Fruit fly (Drosophila melanogaster) whole organism, embryonic: Measurements from ENCODE around the gene CG9674.

ENCODE experiments used
- Awh ChIP-seq: fragments of 200-800 bp; sonication (Bioruptor generic); IDR thresholded peaks from 2 replicates; pipeline ENCODE4, ENCODE4 v1.3.6; 2022; ENCODE audit warnings: missing biosample characterization, missing genetic modification characterization
- CG10274 ChIP-seq: fragments of 200-800 bp; sonication (Bioruptor generic); optimal IDR thresholded peaks from 3 replicates; lab custom pipeline; 2017; ENCODE audit warnings: missing biosample characterization, mild to moderate bottlenecking, missing genetic modification characterization
- CG10366 ChIP-seq: fragments of 200-800 bp; sonication (Bioruptor generic); IDR thresholded peaks from 2 replicates; pipeline ENCODE4 v1.3.6; 2022; ENCODE audit warnings: missing biosample characterization, missing genetic modification characterization
- CG10462 ChIP-seq: fragments of 200-800 bp; sonication (Bioruptor generic); optimal IDR thresholded peaks from 2 replicates; lab custom pipeline; 2016; ENCODE audit warnings: missing biosample characterization, missing genetic modification characterization
- CG11093 ChIP-seq: fragments of 200-800 bp; sonication (Bioruptor generic); IDR thresholded peaks from 3 replicates; pipeline ENCODE4 v1.3.6; 2022; ENCODE audit warnings: missing biosample characterization, missing genetic modification characterization
- CG11398 ChIP-seq: fragments of 200-800 bp; sonication (Bioruptor generic); optimal IDR thresholded peaks from 2 replicates; lab custom pipeline; 2016; ENCODE audit warnings: missing biosample characterization, missing genetic modification characterization
- CG11723 ChIP-seq: fragments of 200-800 bp; sonication (Bioruptor generic); optimal IDR thresholded peaks from 2 replicates; lab custom pipeline; 2017; ENCODE audit warnings: missing biosample characterization, mild to moderate bottlenecking, missing genetic modification characterization
- CG12744 ChIP-seq: fragments of 200-800 bp; sonication (Bioruptor generic); optimal IDR thresholded peaks from 2 replicates; lab custom pipeline; 2016; ENCODE audit warnings: missing biosample characterization, missing genetic modification characterization
- CG15073 ChIP-seq: fragments of 200-800 bp; sonication (Bioruptor generic); optimal IDR thresholded peaks from 2 replicates; lab custom pipeline; 2016; ENCODE audit warnings: missing biosample characterization, missing genetic modification characterization
- CG15601 ChIP-seq: fragments of 200-800 bp; sonication (Bioruptor generic); optimal IDR thresholded peaks from 3 replicates; lab custom pipeline; 2019; ENCODE audit warnings: missing biosample characterization, mild to moderate bottlenecking, missing genetic modification characterization, moderate library complexity
- CG1792 ChIP-seq: fragments of 200-800 bp; sonication (Bioruptor generic); optimal IDR thresholded peaks from 2 replicates; lab custom pipeline; 2016; ENCODE audit warnings: missing biosample characterization, missing genetic modification characterization
- CG2678 ChIP-seq: fragments of 200-800 bp; sonication (Bioruptor generic); optimal IDR thresholded peaks from 3 replicates; lab custom pipeline; 2019; ENCODE audit warnings: missing biosample characterization, mild to moderate bottlenecking, missing genetic modification characterization, moderate library complexity
- CG34376 ChIP-seq: fragments of 200-800 bp; sonication (Bioruptor generic); optimal IDR thresholded peaks from 2 replicates; lab custom pipeline; 2018; ENCODE audit warnings: missing biosample characterization, mild to moderate bottlenecking, missing genetic modification characterization
- CG5245 ChIP-seq: fragments of 200-800 bp; sonication (Bioruptor generic); optimal IDR thresholded peaks from 3 replicates; lab custom pipeline; 2016; ENCODE audit warnings: missing biosample characterization, missing genetic modification characterization
- CG6791 ChIP-seq: fragments of 200-800 bp; sonication (Bioruptor generic); IDR thresholded peaks from 3 replicates; pipeline ENCODE4 v1.3.6; 2022; ENCODE audit warnings: missing biosample characterization, missing genetic modification characterization; ENCODE audit not compliant: partially characterized antibody
- CG7745 ChIP-seq: fragments of 200-800 bp; sonication (Bioruptor generic); optimal IDR thresholded peaks from 2 replicates; lab custom pipeline; 2018; ENCODE audit warnings: missing biosample characterization, mild to moderate bottlenecking, missing genetic modification characterization, moderate library complexity
- CrebB ChIP-seq: fragments of 200-800 bp; sonication (Bioruptor generic); optimal IDR thresholded peaks from 3 replicates; lab custom pipeline; 2018; ENCODE audit warnings: missing biosample characterization, mild to moderate bottlenecking, missing genetic modification characterization
- Dad ChIP-seq: fragments of 200-800 bp; sonication (Bioruptor generic); optimal IDR thresholded peaks from 3 replicates; lab custom pipeline; 2016; ENCODE audit warnings: missing biosample characterization, missing genetic modification characterization
- Dip2 ChIP-seq: fragments of 200-800 bp; sonication (Bioruptor generic); IDR thresholded peaks from 2 replicates; pipeline ENCODE4 v1.3.6; 2022; ENCODE audit warnings: missing biosample characterization, missing genetic modification characterization
- Dll ChIP-seq: fragments of 200-800 bp; sonication (Bioruptor generic); IDR thresholded peaks from 4 replicates; pipeline ENCODE4 v1.3.6; 2022; ENCODE audit warnings: missing biosample characterization, missing genetic modification characterization; ENCODE audit not compliant: partially characterized antibody
- H2.0 ChIP-seq: fragments of 200-800 bp; sonication (Bioruptor generic); IDR thresholded peaks from 2 replicates; pipeline ENCODE4 v1.3.6; 2022; ENCODE audit warnings: missing biosample characterization, missing genetic modification characterization
- HLH54F ChIP-seq: fragments of 200-800 bp; sonication (Bioruptor generic); optimal IDR thresholded peaks from 3 replicates; lab custom pipeline; 2016; ENCODE audit warnings: missing biosample characterization, missing genetic modification characterization
- Hey ChIP-seq: fragments of 200-800 bp; sonication (Bioruptor generic); optimal IDR thresholded peaks from 3 replicates; lab custom pipeline; 2018; ENCODE audit warnings: missing biosample characterization, mild to moderate bottlenecking, missing genetic modification characterization
- Lhr ChIP-seq: fragments of 200-800 bp; sonication (Bioruptor generic); optimal IDR thresholded peaks from 3 replicates; lab custom pipeline; 2017; ENCODE audit warnings: mild to moderate bottlenecking, missing biosample characterization, missing genetic modification reagents, missing genetic modification characterization
- NFAT ChIP-seq: fragments of 200-800 bp; sonication (Bioruptor generic); IDR thresholded peaks from 2 replicates; pipeline ENCODE4 v1.3.6; 2022; ENCODE audit warnings: missing biosample characterization, missing genetic modification characterization
- Scr ChIP-seq: fragments of 200-800 bp; sonication (Bioruptor generic); IDR thresholded peaks from 2 replicates; pipeline ENCODE4 v1.3.6; 2022; ENCODE audit warnings: missing biosample characterization, missing genetic modification characterization; ENCODE audit not compliant: partially characterized antibody
- Sry-δ ChIP-seq: fragments of 200-800 bp; sonication (Bioruptor generic); optimal IDR thresholded peaks from 2 replicates; lab custom pipeline; 2016; ENCODE audit warnings: missing biosample characterization, missing genetic modification characterization
- Taf1 ChIP-seq: fragments of 200-800 bp; sonication (Bioruptor generic); IDR thresholded peaks from 2 replicates; pipeline ENCODE4 v1.3.6; 2022; ENCODE audit warnings: missing biosample characterization, missing genetic modification characterization
- Tbp ChIP-seq: fragments of >200 bp; optimal IDR thresholded peaks from 2 replicates; lab custom pipeline; 2018; ENCODE audit warnings: missing biosample characterization, missing genetic modification characterization
- Usf ChIP-seq: fragments of 200-800 bp; sonication (Bioruptor generic); optimal IDR thresholded peaks from 2 replicates; lab custom pipeline; 2017; ENCODE audit warnings: missing genotype, missing biosample characterization, missing genetic modification characterization
- Xbp1 ChIP-seq: fragments of 200-800 bp; sonication (Bioruptor generic); optimal IDR thresholded peaks from 3 replicates; lab custom pipeline; 2016; ENCODE audit warnings: missing biosample characterization, mild to moderate bottlenecking, missing genetic modification characterization
- cato ChIP-seq: fragments of 200-800 bp; sonication (Bioruptor generic); optimal IDR thresholded peaks from 2 replicates; lab custom pipeline; 2016; ENCODE audit warnings: missing biosample characterization, missing genetic modification characterization, borderline replicate concordance
- cg ChIP-seq: fragments of 200-800 bp; sonication (Bioruptor generic); optimal IDR thresholded peaks from 3 replicates; lab custom pipeline; 2019; ENCODE audit warnings: missing biosample characterization, mild to moderate bottlenecking, missing genetic modification characterization, moderate library complexity
- crp ChIP-seq, 2 experiments: fragments of 200-800 bp; sonication (Bioruptor generic); optimal IDR thresholded peaks; 2 replicates in 1 of 2; 3 replicates in 1 of 2; lab custom pipeline; 2017; ENCODE audit warnings: missing biosample characterization in 2 of 2, missing genetic modification characterization in 2 of 2, mild to moderate bottlenecking in 1 of 2, moderate library complexity in 1 of 2
- gcm2 ChIP-seq: fragments of 200-800 bp; sonication (Bioruptor generic); optimal IDR thresholded peaks from 2 replicates; lab custom pipeline; 2016; ENCODE audit warnings: missing biosample characterization, missing genetic modification characterization
- ind ChIP-seq: fragments of 200-800 bp; sonication (Bioruptor generic); optimal IDR thresholded peaks from 3 replicates; lab custom pipeline; 2016; ENCODE audit warnings: missing biosample characterization, missing genetic modification characterization
- luna ChIP-seq: fragments of 200-800 bp; sonication (Bioruptor generic); optimal IDR thresholded peaks from 2 replicates; lab custom pipeline; 2016; ENCODE audit warnings: missing biosample characterization, missing genetic modification characterization
- sc ChIP-seq, 3 experiments: fragments of >200 bp in 2 of 3; fragments of 200-800 bp in 1 of 3; sonication (Bioruptor generic) in 1 of 3; optimal IDR thresholded peaks; 2 replicates in 2 of 3; 3 replicates in 1 of 3; lab custom pipeline; 2017; ENCODE audit warnings: mild to moderate bottlenecking in 1 of 3, missing biosample characterization in 1 of 3, missing genetic modification characterization in 1 of 3, missing genetic modification reagents in 1 of 3
- scrt ChIP-seq: fragments of 200-800 bp; sonication (Bioruptor generic); optimal IDR thresholded peaks from 2 replicates; lab custom pipeline; 2018; ENCODE audit warnings: missing biosample characterization, mild to moderate bottlenecking, missing genetic modification characterization, moderate library complexity
- shn ChIP-seq: fragments of 200-800 bp; sonication (Bioruptor generic); optimal IDR thresholded peaks from 3 replicates; lab custom pipeline; 2016; ENCODE audit warnings: missing biosample characterization, missing genetic modification characterization
- sqz ChIP-seq: fragments of 200-800 bp; sonication (Bioruptor generic); optimal IDR thresholded peaks from 3 replicates; lab custom pipeline; 2018; ENCODE audit warnings: missing biosample characterization, mild to moderate bottlenecking, missing genetic modification characterization
- tio ChIP-seq: fragments of 200-800 bp; sonication (Bioruptor generic); optimal IDR thresholded peaks from 2 replicates; lab custom pipeline; 2017; ENCODE audit warnings: missing biosample characterization, missing genetic modification characterization, inconsistent platforms

The CG9674 gene

dm6 chr3L:16769866-16770265 is 37.7 kb downstream of the CG9674 start (continued):
- TF ChIP-seq CrebB (no peak), tio (GFP tag; lab: Kevin White, UChicago) (no peak), CG34376 (GFP tag; lab: Kevin White, UChicago) (no peak), ind (GFP tag; lab: Kevin White, UChicago) (peak; percentile 6), sc (optimal IDR thresholded peaks at IDR 0.05; lab: Kevin White, UChicago) (no peak), sc (GFP tag; optimal IDR thresholded peaks at IDR 0.05; lab: Kevin White, UChicago) (no peak), Taf1 (GFP tag; lab: Robert Waterston, UW) (no peak), Lhr (peak; percentile 10), CG15601 (tag; lab: Kevin White, UChicago) (no peak), CG7745 (tag; lab: Kevin White, UChicago) (no peak), CG1792 (GFP tag; lab: Kevin White, UChicago) (no peak), CG2678 (peak; percentile 1), CG15073 (GFP tag; lab: Kevin White, UChicago) (no peak), cg (GFP tag; lab: Kevin White, UChicago) (no peak), Hey (tag; lab: Kevin White, UChicago) (peak; percentile 48), HLH54F (GFP tag; lab: Kevin White, UChicago) (no peak), CG10462 (GFP tag; lab: Kevin White, UChicago) (peak; percentile 21), Tbp (no peak), H2.0 (GFP tag; lab: Robert Waterston, UW) (no peak), Usf (GFP tag; lab: Kevin White, UChicago) (no peak), scrt (GFP tag; lab: Kevin White, UChicago) (no peak), CG10274 (GFP tag; lab: Kevin White, UChicago) (no peak), gcm2 (GFP tag; lab: Kevin White, UChicago) (no peak), crp (GFP tag; optimal IDR thresholded peaks at IDR 0.05; lab: Kevin White, UChicago) (no peak), NFAT (GFP tag; lab: Robert Waterston, UW) (peak; percentile 42; the same call in 1 of the 2 replicates), CG11398 (GFP tag; lab: Kevin White, UChicago) (no peak), CG11093 (GFP tag; lab: Robert Waterston, UW) (peak; percentile 28; the same call in 1 of the 3 replicates), Dad (GFP tag; lab: Kevin White, UChicago) (no peak), Xbp1 (no peak), CG11723 (GFP tag; lab: Kevin White, UChicago) (peak; percentile 17), shn (peak; percentile 39), CG10366 (GFP tag; lab: Robert Waterston, UW) (no peak), sqz (GFP tag; lab: Kevin White, UChicago) (peak; percentile 91), Scr (GFP tag; lab: Robert Waterston, UW) (no peak), Dip2 (GFP tag; lab: Robert Waterston, UW) (no peak), Dll (GFP tag; lab: Robert Waterston, UW) (no peak), CG6791 (peak; percentile 42; the same call in 1 of the 3 replicates), CG12744 (GFP tag; lab: Kevin White, UChicago) (no peak), Sry-δ (GFP tag; lab: Kevin White, UChicago) (no peak), cato (GFP tag; lab: Kevin White, UChicago) (no peak), CG5245 (GFP tag; lab: Kevin White, UChicago) (peak; percentile 43), Awh (GFP tag; lab: Robert Waterston, UW) (peak; percentile 34; the same call in 1 of the 2 replicates), luna (GFP tag; lab: Kevin White, UChicago) (no peak)
